Fruit fly (Drosophila melanogaster) whole organism, prepupa: ENCODE measurements around the gene CG12229.
A peak's percentile ranks its signal among the peaks of the same experiment; 100 is the strongest.

ENCODE experiments used
- Blimp-1 ChIP-seq: fragments of 200-800 bp; sonication (Bioruptor generic); optimal IDR thresholded peaks from 3 replicates; lab custom pipeline; 2017; ENCODE audit warnings: missing biosample characterization, missing genetic modification characterization, mild to moderate bottlenecking, moderate library complexity, missing genetic modification reagents
- CG10669 ChIP-seq: fragments of 200-800 bp; sonication (Bioruptor generic); optimal IDR thresholded peaks from 3 replicates; lab custom pipeline; 2018; ENCODE audit warnings: missing biosample characterization, mild to moderate bottlenecking, missing genetic modification characterization, moderate library complexity
- CG11294 ChIP-seq: fragments of 200-800 bp; sonication (Bioruptor generic); IDR thresholded peaks from 2 replicates; pipeline ENCODE4 v1.3.6; 2022; ENCODE audit warnings: missing biosample characterization, missing genetic modification characterization
- CG15336 ChIP-seq: fragments of 200-800 bp; sonication (Bioruptor generic); IDR thresholded peaks from 2 replicates; pipeline ENCODE4 v1.3.6; 2022; ENCODE audit warnings: missing biosample characterization, missing genetic modification characterization
- CG16779 ChIP-seq: fragments of 200-800 bp; sonication (Bioruptor generic); optimal IDR thresholded peaks from 3 replicates; lab custom pipeline; 2017; ENCODE audit warnings: missing biosample characterization, mild to moderate bottlenecking, missing genetic modification characterization
- CG3032 ChIP-seq: fragments of 200-800 bp; optimal IDR thresholded peaks from 2 replicates; lab custom pipeline; 2019; ENCODE audit warnings: missing biosample characterization, mild to moderate bottlenecking, missing genetic modification characterization, moderate library complexity
- CG31627 ChIP-seq: fragments of 200-800 bp; sonication (Bioruptor generic); optimal IDR thresholded peaks from 3 replicates; lab custom pipeline; 2016; ENCODE audit warnings: missing biosample characterization, missing genetic modification characterization
- CG32006 ChIP-seq: fragments of 200-800 bp; sonication (Bioruptor generic); optimal IDR thresholded peaks from 3 replicates; lab custom pipeline; 2017; ENCODE audit warnings: missing biosample characterization, mild to moderate bottlenecking, missing genetic modification characterization
- CG3919 ChIP-seq: fragments of 200-800 bp; sonication (Bioruptor generic); optimal IDR thresholded peaks from 3 replicates; lab custom pipeline; 2016; ENCODE audit warnings: missing biosample characterization, missing genetic modification characterization
- CG4318 ChIP-seq: fragments of 200-800 bp; sonication (Bioruptor generic); optimal IDR thresholded peaks from 3 replicates; lab custom pipeline; 2017; ENCODE audit warnings: missing biosample characterization, mild to moderate bottlenecking, missing genetic modification characterization
- CG6163 ChIP-seq: fragments of 200-800 bp; sonication (Bioruptor generic); IDR thresholded peaks from 3 replicates; pipeline ENCODE4 v1.3.6; 2022; ENCODE audit warnings: missing biosample characterization, missing genetic modification characterization
- CG6276 ChIP-seq: fragments of 200-800 bp; sonication (Bioruptor generic); optimal IDR thresholded peaks from 2 replicates; lab custom pipeline; 2017; ENCODE audit warnings: missing biosample characterization, mild to moderate bottlenecking, missing genetic modification characterization
- CG6792 ChIP-seq: fragments of 200-800 bp; sonication (Bioruptor generic); optimal IDR thresholded peaks from 3 replicates; lab custom pipeline; 2016; ENCODE audit warnings: missing biosample characterization, missing genetic modification characterization
- CG6808 ChIP-seq: fragments of 200-800 bp; sonication (Bioruptor generic); optimal IDR thresholded peaks from 3 replicates; lab custom pipeline; 2017; ENCODE audit warnings: missing biosample characterization, missing genetic modification characterization, mild to moderate bottlenecking, moderate library complexity, missing genetic modification reagents
- CG7368 ChIP-seq: fragments of 200-800 bp; sonication (Bioruptor generic); optimal IDR thresholded peaks from 3 replicates; lab custom pipeline; 2016; ENCODE audit warnings: missing biosample characterization, missing genetic modification characterization
- CG8632 ChIP-seq: fragments of 200-800 bp; sonication (Bioruptor generic); optimal IDR thresholded peaks from 3 replicates; lab custom pipeline; 2016; ENCODE audit warnings: missing biosample characterization, missing genetic modification characterization
- Eip75B ChIP-seq: fragments of 200-800 bp; sonication (Bioruptor generic); optimal IDR thresholded peaks from 3 replicates; lab custom pipeline; 2016; ENCODE audit warnings: missing biosample characterization, missing genetic modification characterization
- Eip78C ChIP-seq: fragments of 200-800 bp; sonication (Bioruptor generic); peaks from one replicate; lab custom pipeline; 2016; ENCODE audit warnings: missing biosample characterization, missing genetic modification characterization
- Eip93F ChIP-seq: fragments of 200-800 bp; sonication (Bioruptor generic); optimal IDR thresholded peaks from 2 replicates; lab custom pipeline; 2016; ENCODE audit warnings: missing biosample characterization, mild to moderate bottlenecking, missing genetic modification characterization
- Ets21C ChIP-seq: fragments of 200-800 bp; sonication (Bioruptor generic); optimal IDR thresholded peaks from 3 replicates; lab custom pipeline; 2016; ENCODE audit warnings: missing biosample characterization, missing genetic modification characterization
- Ets96B ChIP-seq: fragments of 200-800 bp; optimal IDR thresholded peaks from 2 replicates; lab custom pipeline; 2019; ENCODE audit warnings: missing biosample characterization, mild to moderate bottlenecking, missing genetic modification characterization, moderate library complexity
- Hr4 ChIP-seq: fragments of 200-800 bp; sonication (Bioruptor generic); optimal IDR thresholded peaks from 3 replicates; lab custom pipeline; 2016; ENCODE audit warnings: missing biosample characterization, missing genetic modification characterization
- OdsH ChIP-seq: fragments of 200-800 bp; sonication (Bioruptor generic); optimal IDR thresholded peaks from 3 replicates; lab custom pipeline; 2016; ENCODE audit warnings: missing biosample characterization, missing genetic modification characterization
- Smox ChIP-seq: fragments of 200-800 bp; sonication (Bioruptor generic); optimal IDR thresholded peaks from 3 replicates; lab custom pipeline; 2016; ENCODE audit warnings: missing biosample characterization, missing genetic modification characterization
- Sox102F ChIP-seq: fragments of 200-800 bp; sonication (Bioruptor generic); optimal IDR thresholded peaks from 2 replicates; lab custom pipeline; 2016; ENCODE audit warnings: missing biosample characterization, mild to moderate bottlenecking, missing genetic modification characterization
- Sox14 ChIP-seq: fragments of 200-800 bp; sonication (Bioruptor generic); optimal IDR thresholded peaks from 3 replicates; lab custom pipeline; 2016; ENCODE audit warnings: missing biosample characterization, missing genetic modification characterization
- achi ChIP-seq: fragments of 200-800 bp; sonication (Bioruptor generic); optimal IDR thresholded peaks from 3 replicates; lab custom pipeline; 2016; ENCODE audit warnings: missing biosample characterization, missing genetic modification characterization
- cyc ChIP-seq: fragments of 200-800 bp; sonication (Bioruptor generic); optimal IDR thresholded peaks from 3 replicates; lab custom pipeline; 2016; ENCODE audit warnings: missing biosample characterization, missing genetic modification characterization
- dac ChIP-seq: fragments of 200-800 bp; sonication (Bioruptor generic); optimal IDR thresholded peaks from 2 replicates; lab custom pipeline; 2017; ENCODE audit warnings: missing biosample characterization, mild to moderate bottlenecking, missing genetic modification characterization
- dsx ChIP-seq: fragments of 200-800 bp; optimal IDR thresholded peaks from 3 replicates; lab custom pipeline; 2019; ENCODE audit warnings: missing biosample characterization, mild to moderate bottlenecking, missing genetic modification characterization, moderate library complexity; ENCODE audit not compliant: poor library complexity, severe bottlenecking
- eg ChIP-seq: fragments of 200-800 bp; sonication (Bioruptor generic); IDR thresholded peaks from 3 replicates; pipeline ENCODE4 v1.3.6; 2022; ENCODE audit warnings: missing biosample characterization, missing genetic modification characterization
- esn ChIP-seq: fragments of 200-800 bp; sonication (Bioruptor generic); optimal IDR thresholded peaks from 2 replicates; lab custom pipeline; 2016; ENCODE audit warnings: missing biosample characterization, mild to moderate bottlenecking, missing genetic modification characterization, moderate library complexity
- fd59A ChIP-seq: fragments of 200-800 bp; sonication (Bioruptor generic); optimal IDR thresholded peaks from 2 replicates; lab custom pipeline; 2017; ENCODE audit warnings: missing biosample characterization, mild to moderate bottlenecking, missing genetic modification characterization, missing genetic modification reagents
- pdm3 ChIP-seq: fragments of 200-800 bp; sonication (Bioruptor generic); optimal IDR thresholded peaks from 3 replicates; lab custom pipeline; 2016; ENCODE audit warnings: missing biosample characterization, missing genetic modification characterization
- salr ChIP-seq, 2 experiments: fragments of 200-800 bp; sonication (Bioruptor generic); optimal IDR thresholded peaks; 3 replicates each; lab custom pipeline; 2016 to 2018; ENCODE audit warnings: missing biosample characterization in 2 of 2, missing genetic modification characterization in 2 of 2, mild to moderate bottlenecking in 1 of 2
- ss ChIP-seq, 2 experiments: fragments of 200-800 bp; sonication (Bioruptor generic); optimal IDR thresholded peaks; 2 replicates in 1 of 2; 3 replicates in 1 of 2; lab custom pipeline; 2017 to 2018; ENCODE audit warnings: mild to moderate bottlenecking in 2 of 2, missing biosample characterization in 2 of 2, missing genetic modification characterization in 2 of 2, moderate library complexity in 1 of 2
- svp ChIP-seq: fragments of 200-800 bp; sonication (Bioruptor generic); peaks from one replicate; lab custom pipeline; 2016; ENCODE audit warnings: missing biosample characterization, missing genetic modification characterization
- topi ChIP-seq: fragments of 200-800 bp; sonication (Bioruptor generic); optimal IDR thresholded peaks from 3 replicates; lab custom pipeline; 2016; ENCODE audit warnings: missing biosample characterization, missing genetic modification characterization

CG12229 gene

dm6 chr3L:17404646-17405045, 31.6 kb downstream of the CG12229 start:
- TF ChIP-seq topi (GFP tag; lab: Kevin White, UChicago) (no peak), Hr4 (GFP tag; lab: Kevin White, UChicago) (peak; percentile 57), esn (GFP tag; lab: Kevin White, UChicago) (no peak), CG32006 (GFP tag; lab: Kevin White, UChicago) (peak; percentile 74), CG3032 (tag; lab: Kevin White, UChicago) (no peak), OdsH (peak; percentile 33), Blimp-1 (GFP tag; lab: Kevin White, UChicago) (no peak), svp (GFP tag; lab: Kevin White, UChicago) (peak; percentile 28), CG6808 (GFP tag; lab: Kevin White, UChicago) (no peak), Smox (no peak), CG11294 (no peak), CG3919 (peak; percentile 20), eg (GFP tag; lab: Robert Waterston, UW) (no peak), dsx (GFP tag; lab: Kevin White, UChicago) (no peak), CG10669 (GFP tag; lab: Kevin White, UChicago) (no peak), fd59A (GFP tag; lab: Kevin White, UChicago) (no peak), CG6792 (peak; percentile 2), CG16779 (tag; lab: Kevin White, UChicago) (no peak), salr (GFP tag; optimal IDR thresholded peaks at IDR 0.05; lab: Kevin White, UChicago) (peak in 1 of 2 experiments; percentile 47), cyc (GFP tag; lab: Kevin White, UChicago) (no peak), CG8632 (GFP tag; lab: Kevin White, UChicago) (no peak), dac (GFP tag; lab: Kevin White, UChicago) (peak; percentile 19), CG6163 (GFP tag; lab: Robert Waterston, UW) (peak; percentile 50; the same call in 1 of the 3 replicates), Ets21C (GFP tag; lab: Kevin White, UChicago) (no peak), Ets96B (no peak), ss (GFP tag; optimal IDR thresholded peaks at IDR 0.05; lab: Kevin White, UChicago) (no peak), Sox102F (no peak), CG15336 (GFP tag; lab: Robert Waterston, UW) (peak; percentile 66), Eip78C (GFP tag; lab: Kevin White, UChicago) (peak; percentile 68), CG4318 (peak; percentile 41), Sox14 (GFP tag; lab: Kevin White, UChicago) (peak; percentile 9), CG31627 (GFP tag; lab: Kevin White, UChicago) (no peak), CG6276 (no peak), Eip93F (GFP tag; lab: Kevin White, UChicago) (no peak), achi (peak; percentile 33), pdm3 (no peak), Eip75B (no peak)

dm6 chr3L:17403268-17403667, 33.0 kb downstream of the CG12229 start:
- TF ChIP-seq dsx (GFP tag; lab: Kevin White, UChicago) (peak; percentile 80), CG16779 (tag; lab: Kevin White, UChicago) (no peak)

- TF ChIP-seq pdm3: no peak
- no peak for TF ChIP-seq CG7368 (GFP tag; lab: Kevin White, UChicago)
- TF ChIP-seq ss (GFP tag; optimal IDR thresholded peaks at IDR 0.05; lab: Kevin White, UChicago): no peak
Observed at dm6 chr3L:17402399-17402798, 33.8 kb downstream of the CG12229 start.
